Fruit fly (Drosophila melanogaster) S2 (cell line): ENCODE measurements around the gene CG13711.

ENCODE experiments used
- CG8478 ChIP-seq: fragments of >200 bp; optimal IDR thresholded peaks from 2 replicates; lab custom pipeline; 2018
- CTCF ChIP-seq, 2 experiments: fragments of >200 bp; optimal IDR thresholded peaks; 2 replicates each; lab custom pipeline; 2018

Gene CG13711

DNA sequence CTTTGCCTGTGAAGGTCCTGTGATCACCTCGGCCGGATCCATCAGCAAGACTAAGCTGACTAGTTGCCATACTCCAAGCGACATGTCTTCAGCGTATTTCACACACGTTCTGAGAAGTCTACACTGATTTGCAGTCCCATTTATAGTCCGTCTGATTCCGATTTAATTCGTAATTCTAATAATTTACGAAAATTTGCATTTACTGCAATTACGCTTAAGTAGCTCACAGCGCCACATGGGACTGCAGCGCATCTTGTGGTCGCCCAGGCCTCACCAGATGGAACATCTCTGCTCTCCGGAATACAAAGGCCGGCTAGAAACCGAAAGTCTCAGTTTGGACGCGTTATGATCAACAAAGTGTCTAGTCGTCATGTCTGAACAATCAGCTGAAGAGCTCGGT lies 47.5 kb downstream of the CG13711 start, which contains the start of gene CG7509:
Gene CG7509, minus strand, starts transcription at position 101 of the 400 bp plus-strand sequence.
- TF ChIP-seq CG8478 (no peak), CTCF (optimal IDR thresholded peaks at IDR 0.05; lab: Kevin White, UChicago) (no peak)

DNA sequence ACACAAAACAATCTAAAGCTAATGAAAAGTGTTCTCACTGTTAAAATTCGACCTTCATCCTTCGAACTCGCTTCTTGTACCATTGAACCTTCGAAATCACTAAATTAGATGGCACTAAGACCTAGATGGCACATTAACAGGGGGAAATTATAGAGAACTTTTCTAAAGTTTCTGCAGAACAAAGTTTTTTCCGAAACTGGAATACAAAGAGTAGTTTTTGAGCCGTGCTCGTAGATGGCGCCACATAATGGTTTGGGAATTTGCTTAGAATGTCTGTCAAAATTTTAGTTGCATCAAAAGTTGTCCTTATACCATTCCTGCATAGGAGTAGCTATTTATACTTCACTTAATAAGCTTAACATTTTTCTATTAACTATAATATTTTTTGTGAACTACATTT lies 48.1 kb downstream of the CG13711 start:
- peak; percentile 78 to 87 for TF ChIP-seq CTCF (optimal IDR thresholded peaks at IDR 0.05; lab: Kevin White, UChicago)
- no peak for TF ChIP-seq CG8478

DNA sequence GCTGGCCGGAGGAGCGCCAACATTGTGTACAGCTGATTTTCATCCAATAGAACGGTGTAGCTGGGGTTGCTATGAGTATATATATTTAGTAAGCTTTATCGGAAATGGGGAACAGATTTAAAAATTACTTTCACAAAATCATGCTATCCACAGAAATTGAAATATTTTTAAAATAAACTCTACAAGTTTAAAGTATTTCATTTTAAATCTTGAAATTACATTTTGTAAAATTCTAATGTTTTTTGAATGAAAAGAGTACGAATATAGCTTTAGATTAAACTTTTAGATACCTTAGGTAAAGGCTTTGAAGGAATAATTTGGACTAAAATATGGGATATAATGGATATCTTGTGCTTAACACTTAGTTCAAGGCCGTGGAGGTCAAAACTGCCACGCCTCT lies 49.6 kb downstream of the CG13711 start, which contains the start of gene CG18808:
Gene CG18808, minus strand, starts transcription at position 101 of the 400 bp plus-strand sequence.
- TF ChIP-seq CG8478 (no peak), CTCF (optimal IDR thresholded peaks at IDR 0.05; lab: Kevin White, UChicago) (no peak)
